Worm (Caenorhabditis elegans) whole organism, young adult: Measurements from ENCODE around the gene mrp-2.

Experiments used
- C06A6.2 ChIP-seq: fragments of 200-800 bp; sonication (Bioruptor generic); conservative IDR thresholded peaks from 2 replicates; pipeline ENCODE4 v1.3.6; 2022; ENCODE audit warnings: missing genetic modification characterization, missing compliant biosample characterization
- F22D6.2 ChIP-seq: sonication (generic microtip); optimal IDR thresholded peaks from 2 replicates; lab custom pipeline; 2016; ENCODE audit warnings: mild to moderate bottlenecking, missing genetic modification characterization, missing compliant biosample characterization
- F33H1.4 ChIP-seq: fragments of 200-800 bp; sonication (Bioruptor generic); IDR thresholded peaks from 2 replicates; pipeline ENCODE4 v1.3.6; 2022; ENCODE audit warnings: missing genetic modification reagents, missing genetic modification characterization, missing compliant biosample characterization
- F57A8.1 ChIP-seq: fragments of 200-800 bp; sonication (Bioruptor generic); optimal IDR thresholded peaks from 2 replicates; lab custom pipeline; 2018; ENCODE audit warnings: mild to moderate bottlenecking, missing genetic modification characterization, moderate library complexity, missing compliant biosample characterization
- K11D2.4 ChIP-seq: fragments of 200-800 bp; sonication (Bioruptor generic); IDR thresholded peaks from 2 replicates; pipeline ENCODE4 v1.3.6; 2022; ENCODE audit warnings: missing genetic modification reagents, missing genetic modification characterization, missing compliant biosample characterization
- T26A5.8 ChIP-seq: sonication (generic microtip); optimal IDR thresholded peaks from 2 replicates; lab custom pipeline; 2016; ENCODE audit warnings: missing genetic modification characterization, missing compliant biosample characterization
- Y67H2A.10 ChIP-seq: fragments of 200-800 bp; sonication (Bioruptor generic); conservative IDR thresholded peaks from 2 replicates; pipeline ENCODE4 v1.3.6; 2022; ENCODE audit warnings: missing genetic modification reagents, missing genetic modification characterization, missing compliant biosample characterization
- Y79H2A.3 ChIP-seq: fragments of 200-800 bp; sonication (Bioruptor generic); conservative IDR thresholded peaks from 2 replicates; pipeline ENCODE4 v1.3.6; 2022; ENCODE audit warnings: missing genetic modification reagents, missing genetic modification characterization, missing compliant biosample characterization
- ama-1 ChIP-seq, 3 experiments: fragments of 150-350 bp in 1 of 3; sonication (generic microtip) in 2 of 3; optimal IDR thresholded peaks; 2 replicates each; lab custom pipeline; 2014 to 2018; ENCODE audit warnings: missing biosample characterization in 2 of 3, missing genetic modification characterization in 2 of 3, missing genetic modification reagents in 2 of 3
- attf-3 ChIP-seq: fragments of 200-800 bp; sonication (Bioruptor generic); conservative IDR thresholded peaks from 2 replicates; pipeline ENCODE4 v1.3.6; 2022; ENCODE audit warnings: missing genetic modification reagents, missing genetic modification characterization, missing compliant biosample characterization
- bed-2 ChIP-seq: fragments of 200-800 bp; sonication (Bioruptor generic); IDR thresholded peaks from 2 replicates; pipeline ENCODE4 v1.3.6; 2022; ENCODE audit warnings: missing genetic modification reagents, missing genetic modification characterization, missing compliant biosample characterization
- ceh-100 ChIP-seq: fragments of 200-800 bp; sonication (Bioruptor generic); IDR thresholded peaks from 2 replicates; pipeline ENCODE4 v1.3.6; 2022; ENCODE audit warnings: missing genetic modification reagents, missing genetic modification characterization, missing compliant biosample characterization
- ceh-40 ChIP-seq: fragments of 200-800 bp; sonication (Bioruptor generic); IDR thresholded peaks from 2 replicates; pipeline ENCODE4 v1.3.6; 2022; ENCODE audit warnings: missing genetic modification characterization, missing compliant biosample characterization
- ceh-91 ChIP-seq: fragments of 200-800 bp; sonication (Bioruptor generic); IDR thresholded peaks from 2 replicates; pipeline ENCODE4 v1.3.6; 2022; ENCODE audit warnings: missing genetic modification reagents, missing genetic modification characterization, missing compliant biosample characterization
- gei-17 ChIP-seq: fragments of 200-800 bp; sonication (Bioruptor generic); optimal IDR thresholded peaks from 2 replicates; lab custom pipeline; 2018; ENCODE audit warnings: mild to moderate bottlenecking, missing genetic modification characterization, missing compliant biosample characterization
- hsf-1 ChIP-seq: fragments of 200-800 bp; sonication (Bioruptor generic); IDR thresholded peaks from 2 replicates; pipeline ENCODE4 v1.3.6; 2022; ENCODE audit warnings: missing genetic modification reagents, missing genetic modification characterization, missing compliant biosample characterization
- let-607 ChIP-seq, 2 experiments: fragments of 200-800 bp in 1 of 2; sonication (Bioruptor generic) in 1 of 2; sonication (generic microtip) in 1 of 2; optimal IDR thresholded peaks; 2 replicates each; lab custom pipeline; 2016 to 2018; ENCODE audit warnings: mild to moderate bottlenecking in 2 of 2, missing compliant biosample characterization in 2 of 2, missing genetic modification characterization in 2 of 2, moderate library complexity in 2 of 2, missing genotype in 1 of 2
- lin-35 ChIP-seq, 3 experiments: fragments of 150-350 bp in 2 of 3; sonication (generic microtip) in 1 of 3; optimal IDR thresholded peaks; 2 replicates each; lab custom pipeline; 2014 to 2018; ENCODE audit warnings: missing biosample characterization in 3 of 3, missing genetic modification characterization in 3 of 3, missing genetic modification reagents in 3 of 3
- lsy-27 ChIP-seq: sonication (generic microtip); optimal IDR thresholded peaks from 2 replicates; lab custom pipeline; 2017; ENCODE audit warnings: missing genetic modification characterization, mild to moderate bottlenecking, missing compliant biosample characterization, antibody characterized with exemption, missing genotype, borderline replicate concordance; ENCODE audit not compliant: insufficient read depth
- madf-10 ChIP-seq: sonication (generic microtip); optimal IDR thresholded peaks from 2 replicates; lab custom pipeline; 2016; ENCODE audit warnings: mild to moderate bottlenecking, missing genetic modification characterization, missing compliant biosample characterization
- nhr-80 ChIP-seq: sonication (generic microtip); optimal IDR thresholded peaks from 2 replicates; lab custom pipeline; 2016; ENCODE audit warnings: missing genetic modification characterization, missing compliant biosample characterization
- pbrm-1 ChIP-seq: fragments of 200-800 bp; sonication (Bioruptor generic); IDR thresholded peaks from 2 replicates; pipeline ENCODE4 v1.3.6; 2022; ENCODE audit warnings: missing genetic modification reagents, missing genetic modification characterization, missing compliant biosample characterization
- rcor-1 ChIP-seq: fragments of 200-800 bp; sonication (Bioruptor generic); IDR thresholded peaks from 2 replicates; pipeline ENCODE4 v1.3.6; 2022; ENCODE audit warnings: missing genetic modification reagents, missing genetic modification characterization, missing compliant biosample characterization
- sdz-38 ChIP-seq: sonication (generic microtip); optimal IDR thresholded peaks from 2 replicates; lab custom pipeline; 2016; ENCODE audit warnings: missing genotype, missing genetic modification characterization, missing compliant biosample characterization
- sea-2 ChIP-seq: fragments of 200-800 bp; sonication (Bioruptor generic); IDR thresholded peaks from 2 replicates; pipeline ENCODE4 v1.3.6; 2022; ENCODE audit warnings: missing genetic modification characterization, missing compliant biosample characterization
- snpc-1.1 ChIP-seq: sonication (generic microtip); optimal IDR thresholded peaks from 2 replicates; lab custom pipeline; 2017; ENCODE audit warnings: missing genetic modification characterization, mild to moderate bottlenecking, missing compliant biosample characterization, antibody characterized with exemption, moderate library complexity, missing genotype, missing genetic modification reagents; ENCODE audit not compliant: insufficient read depth
- snpc-4 ChIP-seq, 5 experiments: fragments of 150-350 bp in 1 of 5; sonication (generic microtip) in 4 of 5; optimal IDR thresholded peaks; 2 replicates each; lab custom pipeline; 2014 to 2018; ENCODE audit warnings: missing genetic modification characterization in 5 of 5, missing biosample characterization in 3 of 5, antibody characterized with exemption in 2 of 5, mild to moderate bottlenecking in 2 of 5, missing compliant biosample characterization in 2 of 5, missing genotype in 2 of 5, moderate library complexity in 2 of 5, missing genetic modification reagents in 1 of 5
- tlf-1 ChIP-seq: fragments of 200-800 bp; sonication (Bioruptor generic); optimal IDR thresholded peaks from 2 replicates; lab custom pipeline; 2018; ENCODE audit warnings: mild to moderate bottlenecking, missing genetic modification characterization, missing compliant biosample characterization
- unc-130 ChIP-seq: sonication (generic microtip); optimal IDR thresholded peaks from 2 replicates; lab custom pipeline; 2016; ENCODE audit warnings: missing genetic modification reagents, missing genetic modification characterization, missing compliant biosample characterization
- zfh-2 ChIP-seq: fragments of 200-800 bp; sonication (Bioruptor generic); conservative IDR thresholded peaks from 2 replicates; pipeline ENCODE4 v1.3.6; 2022; ENCODE audit warnings: missing genetic modification reagents, missing genetic modification characterization, missing compliant biosample characterization
- ztf-22 ChIP-seq: fragments of 200-800 bp; sonication (Bioruptor generic); optimal IDR thresholded peaks from 2 replicates; lab custom pipeline; 2018; ENCODE audit warnings: mild to moderate bottlenecking, missing genetic modification characterization, moderate library complexity, missing compliant biosample characterization
- ztf-26 ChIP-seq: sonication (generic microtip); optimal IDR thresholded peaks from 2 replicates; lab custom pipeline; 2017; ENCODE audit warnings: missing genetic modification characterization, missing compliant biosample characterization

The mrp-2 gene

ce11 chrX:573270-573669, 769 bp upstream of the mrp-2 start (continued):
- TF ChIP-seq attf-3 (GFP tag; lab: Robert Waterston, UW) (no peak), zfh-2 (GFP tag; lab: Robert Waterston, UW) (no peak), lsy-27 (no peak)

- TF ChIP-seq ztf-26 (tag; lab: Kevin White, UChicago) (no peak), zfh-2 (GFP tag; lab: Robert Waterston, UW) (0 out of 2 replicates have a peak, but pooled peaks have one; percentile 16), snpc-4 (GFP tag; optimal IDR thresholded peaks at IDR 0.05; lab: Kevin White, UChicago) (no peak), snpc-4 (tag; optimal IDR thresholded peaks at IDR 0.05; lab: Kevin White, UChicago) (peak in 2 of 4 experiments; percentile 64 to 72)
These were observed 1.1 kb downstream of the mrp-2 start for ce11 chrX:571367-571766.

DNA sequence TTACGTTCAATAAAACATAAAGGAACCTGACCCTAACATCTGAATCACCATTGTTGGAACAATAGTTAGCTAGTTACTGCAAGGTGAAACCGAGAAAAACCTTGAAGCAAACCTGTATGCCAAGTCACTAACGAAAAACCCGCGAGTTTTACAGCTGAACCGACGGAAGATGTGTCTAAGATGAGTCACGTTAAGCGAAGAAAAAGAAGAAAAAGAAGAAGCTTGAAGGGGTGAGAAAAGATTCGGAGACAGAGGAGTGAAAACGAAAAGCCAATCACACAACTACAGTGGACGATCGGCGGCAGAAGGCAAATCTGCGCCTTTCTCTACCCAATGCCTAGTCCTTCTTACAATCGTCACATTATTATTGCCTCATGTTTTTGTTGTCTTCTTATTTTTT, 14.6 kb downstream of the mrp-2 start, which contains the start of gene nas-38:
TSS of gene nas-38 (plus strand) at position 301 of the 400 bp plus-strand sequence.
- TF ChIP-seq hsf-1 (GFP tag; lab: Robert Waterston, UW) (no peak), ama-1 (optimal IDR thresholded peaks at IDR 0.05; lab: Kevin White, UChicago) (no peak), ama-1 (GFP tag; optimal IDR thresholded peaks at IDR 0.05; lab: Kevin White, UChicago) (no peak), gei-17 (GFP tag; lab: Kevin White, UChicago) (no peak), Y79H2A.3 (GFP tag; lab: Robert Waterston, UW) (no peak), K11D2.4 (GFP tag; lab: Robert Waterston, UW) (no peak), ceh-100 (no peak), ztf-22 (GFP tag; lab: Kevin White, UChicago) (no peak), madf-10 (tag; lab: Kevin White, UChicago) (no peak), C06A6.2 (GFP tag; lab: Robert Waterston, UW) (no peak), F57A8.1 (no peak), ceh-91 (GFP tag; lab: Robert Waterston, UW) (no peak), bed-2 (no peak), F33H1.4 (GFP tag; lab: Robert Waterston, UW) (no peak), snpc-1.1 (tag; lab: Kevin White, UChicago) (no peak)

DNA sequence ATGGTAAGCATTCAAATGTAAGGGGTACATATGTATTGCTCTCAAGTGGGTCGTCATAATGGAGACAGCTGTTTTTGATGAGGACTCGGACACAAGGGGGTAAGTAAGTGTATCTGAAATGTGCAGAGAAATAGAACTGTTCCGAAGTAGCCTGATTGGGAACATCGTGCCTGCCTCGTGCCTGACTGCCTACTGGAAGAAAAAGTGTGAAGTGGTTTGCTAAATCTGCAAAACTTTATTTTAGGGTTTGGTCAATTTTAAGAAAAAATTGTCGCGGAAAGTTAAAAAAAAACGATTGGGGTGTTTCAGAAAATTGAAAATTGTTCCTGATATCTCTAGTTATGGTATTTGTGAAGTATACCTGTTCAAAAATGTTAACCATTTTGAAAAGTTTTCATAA, 15.3 kb downstream of the mrp-2 start, which contains the start of gene hlh-19:
TSS of gene hlh-19 (minus strand) at position 101 of the 400 bp plus-strand sequence.
- TF ChIP-seq unc-130: no peak
- no peak for TF ChIP-seq Y79H2A.3 (GFP tag; lab: Robert Waterston, UW)
- no peak for TF ChIP-seq pbrm-1 (GFP tag; lab: Robert Waterston, UW)
- TF ChIP-seq let-607 (tag; optimal IDR thresholded peaks at IDR 0.05; lab: Kevin White, UChicago): no peak
- TF ChIP-seq F22D6.2: no peak
- no peak for TF ChIP-seq ceh-40
- TF ChIP-seq Y67H2A.10 (GFP tag; lab: Robert Waterston, UW): no peak
- TF ChIP-seq madf-10 (tag; lab: Kevin White, UChicago): no peak
- no peak for TF ChIP-seq tlf-1 (GFP tag; lab: Kevin White, UChicago)
- no peak for TF ChIP-seq T26A5.8
- TF ChIP-seq ztf-26 (tag; lab: Kevin White, UChicago): no peak
- no peak for TF ChIP-seq lin-35 (GFP tag; optimal IDR thresholded peaks at IDR 0.05; lab: Kevin White, UChicago)

DNA sequence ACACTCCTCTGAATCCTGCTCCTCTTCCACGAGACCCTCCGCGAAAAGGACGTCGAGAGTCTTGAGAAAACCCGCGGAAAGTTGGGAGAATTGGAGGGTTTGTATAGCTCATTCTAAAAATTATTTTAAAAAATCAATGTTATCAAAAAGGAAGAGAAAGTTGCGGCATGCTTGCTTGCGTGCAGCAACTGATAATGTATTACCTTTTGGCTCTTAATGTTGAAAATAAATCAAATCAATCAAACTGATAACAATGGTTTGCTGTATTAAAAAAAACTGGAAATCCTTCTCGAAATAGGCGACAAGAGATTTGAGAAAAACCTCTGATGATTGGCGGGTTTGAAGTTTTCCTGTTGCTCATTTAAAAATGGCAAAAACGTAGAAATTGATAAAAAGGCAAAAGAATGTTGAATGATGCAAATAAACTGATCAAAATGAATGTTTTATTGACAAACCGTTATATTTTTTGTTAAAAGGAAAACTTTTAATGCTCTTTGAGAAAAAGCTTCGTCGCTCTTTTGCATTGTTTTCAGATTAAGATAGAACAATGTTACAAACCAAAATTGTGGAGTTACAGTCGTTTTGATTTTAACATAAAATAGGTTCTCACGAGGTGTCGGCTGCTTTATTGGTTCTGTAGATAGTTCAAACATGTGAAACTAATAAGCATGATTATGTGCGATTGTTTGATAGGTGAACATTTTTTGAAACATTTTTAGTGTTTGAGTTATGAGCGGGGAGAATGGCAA, 17.3 kb downstream of the mrp-2 start:
- no peak for TF ChIP-seq pbrm-1 (GFP tag; lab: Robert Waterston, UW)
- no peak for TF ChIP-seq rcor-1 (GFP tag; lab: Robert Waterston, UW)
- TF ChIP-seq sdz-38: no peak
- no peak for TF ChIP-seq sea-2
- no peak for TF ChIP-seq lin-35 (GFP tag; optimal IDR thresholded peaks at IDR 0.05; lab: Kevin White, UChicago)
- peak; percentile 60 for TF ChIP-seq nhr-80 (tag; lab: Kevin White, UChicago)
